Fruit fly (Drosophila melanogaster): ENCODE measurements around the gene HGTX.

DNA sequence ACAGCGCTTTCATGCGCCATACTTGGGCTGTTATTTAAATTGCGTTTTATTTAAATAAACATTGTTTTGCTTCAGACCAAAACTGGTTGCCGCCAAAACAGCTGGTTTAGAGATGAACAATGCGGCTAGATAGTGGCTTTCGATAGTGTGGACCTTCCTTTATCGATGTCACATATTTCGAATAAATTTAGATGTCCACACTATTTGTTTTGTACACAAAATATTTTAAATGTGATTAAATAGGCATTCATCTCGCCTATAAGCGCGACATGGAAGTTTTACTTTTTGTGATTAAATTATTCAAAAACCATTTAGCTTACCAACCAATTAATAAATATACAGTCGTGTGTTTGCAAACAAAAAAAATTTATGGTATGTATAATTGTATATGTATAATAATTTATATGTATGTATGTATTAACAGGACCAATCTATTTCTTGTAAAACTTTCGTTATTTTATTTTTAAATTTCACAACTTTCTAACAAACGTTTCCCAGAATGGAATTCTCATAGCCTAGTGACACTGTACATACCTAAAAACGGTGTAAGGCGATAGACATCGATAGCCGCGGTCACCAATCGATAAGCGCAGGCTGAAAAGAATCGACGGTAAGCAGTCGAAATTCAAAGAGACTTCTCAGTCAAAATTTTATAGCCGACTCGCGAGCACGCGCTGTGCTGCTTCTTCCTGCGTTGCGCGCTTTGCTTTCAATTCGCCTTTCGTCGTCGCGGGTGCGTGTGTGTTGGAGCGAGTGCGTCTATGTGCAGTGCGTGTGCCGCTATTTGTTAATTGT lies 32.8 kb upstream of the HGTX start, which contains the start of the genes RecQ5 and dlp:
- no peak for TF ChIP-seq psq (optimal IDR thresholded peaks at IDR 0.05)
- no peak for TF ChIP-seq insv (optimal IDR thresholded peaks at IDR 0.05)
- TF ChIP-seq Myc (optimal IDR thresholded peaks at IDR 0.05) = no peak
- no peak for TF ChIP-seq h (optimal IDR thresholded peaks at IDR 0.05)
- no peak for TF ChIP-seq ttk (optimal IDR thresholded peaks at IDR 0.05)
- no peak for TF ChIP-seq Sin3A (optimal IDR thresholded peaks at IDR 0.05)

Data from Kc167 (cell line).